Worm (Caenorhabditis elegans): ENCODE data around the gene srz-13.

ce11 chrV:16198016-16198415, 15.8 kb downstream of the srz-13 start, which contains the start of gene F11A5.5:
- TF ChIP-seq lin-11 (tag; optimal IDR thresholded peaks at IDR 0.05), result no peak
- no peak for TF ChIP-seq unc-62 (GFP tag; optimal IDR thresholded peaks at IDR 0.05)
- TF ChIP-seq C34F6.9 (tag; optimal IDR thresholded peaks at IDR 0.05), result no peak
- TF ChIP-seq lin-39 (tag; optimal IDR thresholded peaks at IDR 0.05), result no peak
- no peak for TF ChIP-seq zag-1 (tag; optimal IDR thresholded peaks at IDR 0.05)
- no peak for TF ChIP-seq elt-3 (tag; optimal IDR thresholded peaks at IDR 0.05)
- no peak for TF ChIP-seq nhr-237 (tag; optimal IDR thresholded peaks at IDR 0.05)
- no peak for TF ChIP-seq unc-55 (GFP tag; optimal IDR thresholded peaks at IDR 0.05)
- TF ChIP-seq fos-1 (tag; optimal IDR thresholded peaks at IDR 0.05), result no peak
- no peak for TF ChIP-seq nhr-23 (tag; optimal IDR thresholded peaks at IDR 0.05)
- no peak for TF ChIP-seq nhr-25 (tag; optimal IDR thresholded peaks at IDR 0.05)
- TF ChIP-seq aly-2 (tag; optimal IDR thresholded peaks at IDR 0.05), result no peak
- TF ChIP-seq egl-27 (tag; optimal IDR thresholded peaks at IDR 0.05), result no peak

Measured in whole organism, L2 larva.